Worm (Caenorhabditis elegans): ENCODE data around the gene C29E4.10.

Gene C29E4.10

ce11 chrIII:7937548-7937947, at the start of gene C29E4.10:
Gene C29E4.10, plus strand, starts transcription at chrIII:7937848.
- TF ChIP-seq ceh-39 (tag; optimal IDR thresholded peaks at IDR 0.05) (no peak), elt-1 (tag; optimal IDR thresholded peaks at IDR 0.05; ENCODE audit: borderline replicate concordance, insufficient read depth) (no peak), M03D4.4 (tag; optimal IDR thresholded peaks at IDR 0.05) (no peak), lsy-2 (tag; optimal IDR thresholded peaks at IDR 0.05) (no peak), lin-32 (GFP tag; optimal IDR thresholded peaks at IDR 0.05) (no peak), mls-2 (tag; optimal IDR thresholded peaks at IDR 0.05) (no peak), ham-2 (GFP tag; optimal IDR thresholded peaks at IDR 0.05) (no peak), unc-39 (tag; optimal IDR thresholded peaks at IDR 0.05) (no peak), drap-1 (GFP tag; optimal IDR thresholded peaks at IDR 0.05) (no peak), mep-1 (tag; optimal IDR thresholded peaks at IDR 0.05) (no peak), ces-1 (GFP tag; optimal IDR thresholded peaks at IDR 0.05) (no peak), cnd-1 (tag; optimal IDR thresholded peaks at IDR 0.05) (no peak), ceh-83 (GFP tag; optimal IDR thresholded peaks at IDR 0.05) (no peak), tbx-8 (GFP tag; optimal IDR thresholded peaks at IDR 0.05) (no peak), lin-13 (tag; optimal IDR thresholded peaks at IDR 0.05) (no peak), ceh-43 (GFP tag; optimal IDR thresholded peaks at IDR 0.05) (no peak), nhr-28 (tag; optimal IDR thresholded peaks at IDR 0.05) (no peak)

- no peak for TF ChIP-seq sptf-1 (tag; optimal IDR thresholded peaks at IDR 0.05)
- no peak for TF ChIP-seq blmp-1 (tag; optimal IDR thresholded peaks at IDR 0.05)
- no peak for TF ChIP-seq hlh-1 (tag; optimal IDR thresholded peaks at IDR 0.05)
- no peak for TF ChIP-seq sem-2 (GFP tag; optimal IDR thresholded peaks at IDR 0.05)
- TF ChIP-seq cnd-1 (tag; optimal IDR thresholded peaks at IDR 0.05), result no peak
- TF ChIP-seq unc-62 (GFP tag; optimal IDR thresholded peaks at IDR 0.05), result no peak
- TF ChIP-seq ham-2 (GFP tag; optimal IDR thresholded peaks at IDR 0.05), result no peak
- TF ChIP-seq drap-1 (GFP tag; optimal IDR thresholded peaks at IDR 0.05), result no peak
These were observed 48.6 kb upstream of the C29E4.10 start for ce11 chrIII:7889036-7889435.

ce11 chrIII:7891573-7892306, 45.9 kb upstream of the C29E4.10 start, which contains the start of the genes ZK688.5 and fahd-1:
Gene ZK688.5, minus strand, starts transcription at chrIII:7891623.
Gene fahd-1, plus strand, starts transcription at chrIII:7892256.
- TF ChIP-seq ceh-83 (GFP tag; optimal IDR thresholded peaks at IDR 0.05) (no peak), elt-1 (tag; optimal IDR thresholded peaks at IDR 0.05; ENCODE audit: borderline replicate concordance, insufficient read depth) (no peak), mls-2 (tag; optimal IDR thresholded peaks at IDR 0.05) (peak; percentile 68), mab-5 (tag; optimal IDR thresholded peaks at IDR 0.05) (no peak), ceh-39 (tag; optimal IDR thresholded peaks at IDR 0.05) (peak; percentile 8), unc-120 (tag; optimal IDR thresholded peaks at IDR 0.05; ENCODE audit: poor library complexity, severe bottlenecking) (peak; percentile 68), pha-4 (tag; optimal IDR thresholded peaks at IDR 0.05) (peak; percentile 71), bed-3 (GFP tag; optimal IDR thresholded peaks at IDR 0.05) (no peak), nhr-2 (tag; optimal IDR thresholded peaks at IDR 0.05) (peak; percentile 77), nhr-28 (tag; optimal IDR thresholded peaks at IDR 0.05) (no peak), ztf-11 (tag; optimal IDR thresholded peaks at IDR 0.05) (no peak), nhr-237 (tag; optimal IDR thresholded peaks at IDR 0.05) (peak; percentile 46), nhr-76 (tag; optimal IDR thresholded peaks at IDR 0.05) (no peak), mep-1 (tag; optimal IDR thresholded peaks at IDR 0.05) (peak; percentile 40), M03D4.4 (tag; optimal IDR thresholded peaks at IDR 0.05) (no peak), ham-2 (GFP tag; optimal IDR thresholded peaks at IDR 0.05) (peak; percentile 74), zip-8 (tag; optimal IDR thresholded peaks at IDR 0.05) (no peak), snpc-4 (tag; optimal IDR thresholded peaks at IDR 0.05) (no peak), blmp-1 (tag; optimal IDR thresholded peaks at IDR 0.05) (no peak), flh-1 (GFP tag; optimal IDR thresholded peaks at IDR 0.05) (no peak), ceh-43 (GFP tag; optimal IDR thresholded peaks at IDR 0.05) (no peak), elt-3 (tag; optimal IDR thresholded peaks at IDR 0.05) (no peak), lsy-2 (tag; optimal IDR thresholded peaks at IDR 0.05) (peak; percentile 56), unc-62 (GFP tag; optimal IDR thresholded peaks at IDR 0.05) (no peak), drap-1 (GFP tag; optimal IDR thresholded peaks at IDR 0.05) (no peak), hlh-1 (tag; optimal IDR thresholded peaks at IDR 0.05) (peak; percentile 93), lin-13 (tag; optimal IDR thresholded peaks at IDR 0.05) (peak; percentile 19), cnd-1 (tag; optimal IDR thresholded peaks at IDR 0.05) (peak; percentile 10), ces-1 (GFP tag; optimal IDR thresholded peaks at IDR 0.05) (peak; percentile 59), tbx-8 (GFP tag; optimal IDR thresholded peaks at IDR 0.05) (no peak), lin-32 (GFP tag; optimal IDR thresholded peaks at IDR 0.05) (no peak), sem-2 (GFP tag; optimal IDR thresholded peaks at IDR 0.05) (no peak), unc-39 (tag; optimal IDR thresholded peaks at IDR 0.05) (no peak), nhr-12 (tag; optimal IDR thresholded peaks at IDR 0.05) (no peak), sptf-1 (tag; optimal IDR thresholded peaks at IDR 0.05) (no peak)

All from whole organism, mixed stage, embryonic.